Worm (Caenorhabditis elegans) whole organism, young adult: Measurements from ENCODE around the gene gstk-2.
A peak's percentile ranks its signal among the peaks of the same experiment; 100 is the strongest.
"Not testable (repeated sequence)": the region's sequence is repeated elsewhere in the genome, so short reads cannot be mapped to it uniquely, and the experiment has no call there.

Source experiments
- B0336.3 ChIP-seq: fragments of 200-800 bp; sonication (Bioruptor generic); IDR thresholded peaks from 2 replicates; pipeline ENCODE4 v1.3.6; 2022; ENCODE audit warnings: missing genetic modification characterization, missing compliant biosample characterization
- D2030.7 ChIP-seq: fragments of 200-800 bp; sonication (Bioruptor generic); IDR thresholded peaks from 2 replicates; pipeline ENCODE4 v1.3.6; 2022; ENCODE audit warnings: missing genetic modification reagents, missing genetic modification characterization, missing compliant biosample characterization
- F10E7.11 ChIP-seq: sonication (generic microtip); optimal IDR thresholded peaks from 2 replicates; lab custom pipeline; 2017; ENCODE audit warnings: mild to moderate bottlenecking, missing genetic modification characterization, moderate library complexity, missing compliant biosample characterization
- F39B2.1 ChIP-seq: fragments of 200-800 bp; sonication (Bioruptor generic); IDR thresholded peaks from 2 replicates; pipeline ENCODE4 v1.3.6; 2022; ENCODE audit warnings: missing genetic modification reagents, missing genetic modification characterization, missing compliant biosample characterization
- F57A8.1 ChIP-seq: fragments of 200-800 bp; sonication (Bioruptor generic); optimal IDR thresholded peaks from 2 replicates; lab custom pipeline; 2018; ENCODE audit warnings: mild to moderate bottlenecking, missing genetic modification characterization, moderate library complexity, missing compliant biosample characterization
- Y56A3A.18 ChIP-seq: fragments of 200-800 bp; sonication (Bioruptor generic); IDR thresholded peaks from 2 replicates; pipeline ENCODE4 v1.3.6; 2022; ENCODE audit warnings: missing genetic modification reagents, missing genetic modification characterization, missing compliant biosample characterization
- Y67H2A.10 ChIP-seq: fragments of 200-800 bp; sonication (Bioruptor generic); conservative IDR thresholded peaks from 2 replicates; pipeline ENCODE4 v1.3.6; 2022; ENCODE audit warnings: missing genetic modification reagents, missing genetic modification characterization, missing compliant biosample characterization
- Y95B8A.8 ChIP-seq: fragments of 200-800 bp; sonication (Bioruptor generic); IDR thresholded peaks from 2 replicates; pipeline ENCODE4 v1.3.6; 2022; ENCODE audit warnings: missing genetic modification reagents, missing genetic modification characterization, missing compliant biosample characterization
- aptf-3 ChIP-seq: fragments of 200-800 bp; sonication (Bioruptor generic); IDR thresholded peaks from 2 replicates; pipeline ENCODE4 v1.3.6; 2022; ENCODE audit warnings: missing genetic modification characterization, missing compliant biosample characterization
- ceh-79 ChIP-seq: sonication (generic microtip); optimal IDR thresholded peaks from 2 replicates; lab custom pipeline; 2017; ENCODE audit warnings: mild to moderate bottlenecking, missing genetic modification characterization, missing compliant biosample characterization
- ceh-91 ChIP-seq: fragments of 200-800 bp; sonication (Bioruptor generic); IDR thresholded peaks from 2 replicates; pipeline ENCODE4 v1.3.6; 2022; ENCODE audit warnings: missing genetic modification reagents, missing genetic modification characterization, missing compliant biosample characterization
- die-1 ChIP-seq: sonication (generic microtip); optimal IDR thresholded peaks from 2 replicates; lab custom pipeline; 2016; ENCODE audit warnings: missing genotype, mild to moderate bottlenecking, missing genetic modification characterization, missing compliant biosample characterization
- dox-1 ChIP-seq: fragments of 200-800 bp; sonication (Bioruptor generic); IDR thresholded peaks from 2 replicates; pipeline ENCODE4 v1.3.6; 2022; ENCODE audit warnings: missing genetic modification reagents, missing genetic modification characterization, missing compliant biosample characterization
- dpff-1 ChIP-seq: sonication (generic microtip); optimal IDR thresholded peaks from 2 replicates; lab custom pipeline; 2017; ENCODE audit warnings: mild to moderate bottlenecking, missing genetic modification characterization, missing compliant biosample characterization
- egl-18 ChIP-seq: fragments of 200-800 bp; sonication (Bioruptor generic); IDR thresholded peaks from 2 replicates; pipeline ENCODE4 v1.3.6; 2022; ENCODE audit warnings: missing genetic modification reagents, missing genetic modification characterization, missing compliant biosample characterization
- egrh-3 ChIP-seq: fragments of 200-800 bp; sonication (Bioruptor generic); IDR thresholded peaks from 2 replicates; pipeline ENCODE4 v1.3.6; 2022; ENCODE audit warnings: missing genetic modification reagents, missing genetic modification characterization, missing compliant biosample characterization
- ets-4 ChIP-seq: fragments of 200-800 bp; sonication (Bioruptor generic); optimal IDR thresholded peaks from 2 replicates; lab custom pipeline; 2018; ENCODE audit warnings: mild to moderate bottlenecking, missing genetic modification characterization, missing compliant biosample characterization
- let-526 ChIP-seq: fragments of 200-800 bp; sonication (Bioruptor generic); IDR thresholded peaks from 2 replicates; pipeline ENCODE4 v1.3.6; 2022; ENCODE audit warnings: missing genetic modification reagents, missing genetic modification characterization, missing compliant biosample characterization
- let-607 ChIP-seq, 2 experiments: fragments of 200-800 bp in 1 of 2; sonication (Bioruptor generic) in 1 of 2; sonication (generic microtip) in 1 of 2; optimal IDR thresholded peaks; 2 replicates each; lab custom pipeline; 2016 to 2018; ENCODE audit warnings: mild to moderate bottlenecking in 2 of 2, missing compliant biosample characterization in 2 of 2, missing genetic modification characterization in 2 of 2, moderate library complexity in 2 of 2, missing genotype in 1 of 2
- lin-26 ChIP-seq: fragments of 200-800 bp; sonication (Bioruptor generic); IDR thresholded peaks from 2 replicates; pipeline ENCODE4 v1.3.6; 2022; ENCODE audit warnings: missing genetic modification reagents, missing genetic modification characterization, missing compliant biosample characterization
- lin-40 ChIP-seq: sonication (generic microtip); optimal IDR thresholded peaks from 2 replicates; lab custom pipeline; 2016; ENCODE audit warnings: missing genetic modification characterization, mild to moderate bottlenecking, missing compliant biosample characterization, missing genotype, missing genetic modification reagents
- lsl-1 ChIP-seq: fragments of 200-800 bp; sonication (Bioruptor generic); optimal IDR thresholded peaks from 2 replicates; lab custom pipeline; 2018; ENCODE audit warnings: mild to moderate bottlenecking, missing genetic modification characterization, moderate library complexity, missing compliant biosample characterization
- lsy-27 ChIP-seq: sonication (generic microtip); optimal IDR thresholded peaks from 2 replicates; lab custom pipeline; 2017; ENCODE audit warnings: missing genetic modification characterization, mild to moderate bottlenecking, missing compliant biosample characterization, antibody characterized with exemption, missing genotype, borderline replicate concordance; ENCODE audit not compliant: insufficient read depth
- madf-6 ChIP-seq: fragments of 200-800 bp; sonication (Bioruptor generic); IDR thresholded peaks from 2 replicates; pipeline ENCODE4 v1.3.6; 2022; ENCODE audit warnings: missing genetic modification reagents, missing genetic modification characterization, missing compliant biosample characterization
- mel-28 ChIP-seq: sonication (generic microtip); optimal IDR thresholded peaks from 2 replicates; lab custom pipeline; 2016; ENCODE audit warnings: borderline replicate concordance, mild to moderate bottlenecking, missing genetic modification characterization, missing compliant biosample characterization
- pbrm-1 ChIP-seq: fragments of 200-800 bp; sonication (Bioruptor generic); IDR thresholded peaks from 2 replicates; pipeline ENCODE4 v1.3.6; 2022; ENCODE audit warnings: missing genetic modification reagents, missing genetic modification characterization, missing compliant biosample characterization
- pha-4 ChIP-seq: fragments of 150-350 bp; sonication (generic microtip); optimal IDR thresholded peaks from 2 replicates; lab custom pipeline; 2014; ENCODE audit warnings: missing biosample characterization, missing genetic modification reagents, missing genetic modification characterization
- rec-8 ChIP-seq, 2 experiments: sonication (generic microtip); optimal IDR thresholded peaks; 2 replicates each; lab custom pipeline; 2016; ENCODE audit warnings: mild to moderate bottlenecking in 2 of 2, missing genetic modification characterization in 2 of 2, missing genetic modification reagents in 2 of 2, missing genotype in 2 of 2, missing biosample characterization in 1 of 2, missing compliant biosample characterization in 1 of 2, moderate library complexity in 1 of 2
- snpc-4 ChIP-seq, 5 experiments: fragments of 150-350 bp in 1 of 5; sonication (generic microtip) in 4 of 5; optimal IDR thresholded peaks; 2 replicates each; lab custom pipeline; 2014 to 2018; ENCODE audit warnings: missing genetic modification characterization in 5 of 5, missing biosample characterization in 3 of 5, antibody characterized with exemption in 2 of 5, mild to moderate bottlenecking in 2 of 5, missing compliant biosample characterization in 2 of 5, missing genotype in 2 of 5, moderate library complexity in 2 of 5, missing genetic modification reagents in 1 of 5
- tbp1 ChIP-seq: fragments of 200-800 bp; sonication (Bioruptor generic); optimal IDR thresholded peaks from 2 replicates; lab custom pipeline; 2018; ENCODE audit warnings: mild to moderate bottlenecking, missing genetic modification characterization, missing compliant biosample characterization
- tlf-1 ChIP-seq: fragments of 200-800 bp; sonication (Bioruptor generic); optimal IDR thresholded peaks from 2 replicates; lab custom pipeline; 2018; ENCODE audit warnings: mild to moderate bottlenecking, missing genetic modification characterization, missing compliant biosample characterization
- zfh-2 ChIP-seq: fragments of 200-800 bp; sonication (Bioruptor generic); conservative IDR thresholded peaks from 2 replicates; pipeline ENCODE4 v1.3.6; 2022; ENCODE audit warnings: missing genetic modification reagents, missing genetic modification characterization, missing compliant biosample characterization
- zim-3 ChIP-seq: sonication (generic microtip); optimal IDR thresholded peaks from 2 replicates; lab custom pipeline; 2017; ENCODE audit warnings: mild to moderate bottlenecking, missing genetic modification characterization, moderate library complexity, missing compliant biosample characterization
- ztf-28 ChIP-seq: fragments of 200-800 bp; sonication (Bioruptor generic); IDR thresholded peaks from 2 replicates; pipeline ENCODE4 v1.3.6; 2022; ENCODE audit warnings: missing genetic modification reagents, missing genetic modification characterization, missing compliant biosample characterization
- ztf-3 ChIP-seq: fragments of 200-800 bp; sonication (Bioruptor generic); optimal IDR thresholded peaks from 2 replicates; lab custom pipeline; 2018; ENCODE audit warnings: mild to moderate bottlenecking, missing genetic modification characterization, missing compliant biosample characterization

gstk-2 gene

ce11 chrIV:7253271-7253670, 11.2 kb upstream of the gstk-2 start (continued):
- TF ChIP-seq B0336.3 (GFP tag; lab: Robert Waterston, UW), result peak; percentile 58; the same call in 1 of the 2 replicates
- no peak for TF ChIP-seq lin-26
- no peak for TF ChIP-seq mel-28 (tag; lab: Kevin White, UChicago)
- TF ChIP-seq lsl-1 (GFP tag; lab: Kevin White, UChicago), result peak; percentile 35
- no peak for TF ChIP-seq F57A8.1 (GFP tag; lab: Kevin White, UChicago)
- TF ChIP-seq tlf-1 (GFP tag; lab: Kevin White, UChicago), result no peak
- TF ChIP-seq pha-4, result no peak
- no peak for TF ChIP-seq die-1
- peak; percentile 34; the same call in 1 of the 2 replicates for TF ChIP-seq madf-6 (GFP tag; lab: Robert Waterston, UW)
- TF ChIP-seq lsy-27 (tag; lab: Kevin White, UChicago), result no peak
- 0 out of 2 replicates have a peak, but pooled peaks have one; percentile 17 for TF ChIP-seq ceh-91 (GFP tag; lab: Robert Waterston, UW)
- peak; percentile 54 for TF ChIP-seq tbp1 (GFP tag; lab: Kevin White, UChicago)

- no peak for TF ChIP-seq aptf-3 (GFP tag; lab: Robert Waterston, UW)
- no peak for TF ChIP-seq let-607 (tag; optimal IDR thresholded peaks at IDR 0.05; lab: Kevin White, UChicago)
- no peak for TF ChIP-seq zim-3 (tag; lab: Kevin White, UChicago)
- no peak for TF ChIP-seq snpc-4 (GFP tag; optimal IDR thresholded peaks at IDR 0.05; lab: Kevin White, UChicago)
- no peak for TF ChIP-seq snpc-4 (tag; optimal IDR thresholded peaks at IDR 0.05; lab: Kevin White, UChicago)
- TF ChIP-seq ceh-91 (GFP tag; lab: Robert Waterston, UW), result no peak
- TF ChIP-seq Y67H2A.10 (GFP tag; lab: Robert Waterston, UW), result no peak
- TF ChIP-seq dox-1 (GFP tag; lab: Robert Waterston, UW), result no peak
- TF ChIP-seq ets-4 (GFP tag; lab: Kevin White, UChicago), result no peak
- TF ChIP-seq ztf-28 (GFP tag; lab: Robert Waterston, UW), result no peak
- no peak for TF ChIP-seq let-526
- TF ChIP-seq Y56A3A.18 (GFP tag; lab: Robert Waterston, UW), result no peak
- no peak for TF ChIP-seq Y95B8A.8 (GFP tag; lab: Robert Waterston, UW)
- TF ChIP-seq, all 124 proteins: peak for 0
These were observed 8.1 kb upstream of the gstk-2 start, which contains the start of gene D2024.18 for ce11 chrIV:7250158-7250557. Gene D2024.18 (plus strand): TSS chrIV:7250458.

- TF ChIP-seq dpff-1; lsl-1 (GFP tag; lab: Kevin White, UChicago); pbrm-1: not testable (repeated sequence)
These were observed 5.2 kb upstream of the gstk-2 start, which contains the start of gene D2024.1 for ce11 chrIV:7247243-7247642. Gene D2024.1 (plus strand): TSS chrIV:7247543.

- TF ChIP-seq F10E7.11 (tag; lab: Kevin White, UChicago) (no peak), ceh-79 (tag; lab: Kevin White, UChicago) (no peak), lsl-1 (GFP tag; lab: Kevin White, UChicago) (no peak), F39B2.1 (GFP tag; lab: Robert Waterston, UW) (no peak), dox-1 (GFP tag; lab: Robert Waterston, UW) (no peak)
These were observed 4.5 kb upstream of the gstk-2 start, which contains the start of gene col-114 for ce11 chrIV:7246553-7246952. Gene col-114 (minus strand): TSS chrIV:7246653.

- TF ChIP-seq zim-3 (tag; lab: Kevin White, UChicago) (no peak), Y56A3A.18 (GFP tag; lab: Robert Waterston, UW) (no peak), egrh-3 (GFP tag; lab: Robert Waterston, UW) (peak; percentile 44; the same call in 1 of the 2 replicates), D2030.7 (GFP tag; lab: Robert Waterston, UW) (no peak), die-1 (no peak), lin-40 (no peak), egl-18 (GFP tag; lab: Robert Waterston, UW) (no peak), rec-8 (tag; optimal IDR thresholded peaks at IDR 0.05; lab: Kevin White, UChicago) (no peak), ztf-3 (GFP tag; lab: Kevin White, UChicago) (no peak), zfh-2 (GFP tag; lab: Robert Waterston, UW) (peak; percentile 76), dox-1 (GFP tag; lab: Robert Waterston, UW) (no peak)
- TF ChIP-seq, all 124 proteins: peak for 2
These were observed 3.5 kb upstream of the gstk-2 start for ce11 chrIV:7245592-7245991.
